Worm (Caenorhabditis elegans): Measurements from ENCODE around the gene tsp-21.

DNA sequence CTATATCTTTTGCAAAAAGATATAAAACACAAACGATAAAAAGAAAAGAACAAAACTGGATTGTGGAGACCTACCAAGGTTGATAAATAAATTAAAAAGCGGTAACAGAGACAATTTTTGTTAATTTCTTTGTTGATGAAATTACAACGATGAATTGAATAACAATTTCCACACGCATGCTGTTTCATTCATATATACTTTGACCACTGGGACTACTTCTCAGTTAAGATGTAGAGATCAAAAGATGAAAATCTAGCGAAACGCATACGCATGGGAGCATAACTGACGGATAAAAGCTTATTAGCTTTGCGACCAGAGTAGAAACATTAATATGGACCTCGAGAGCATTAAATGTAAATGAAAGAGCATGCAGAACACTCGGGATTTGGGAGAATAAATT is 23.9 kb downstream of the tsp-21 start:
- TF ChIP-seq unc-62 (GFP tag; optimal IDR thresholded peaks at IDR 0.05) = no peak
- no peak for TF ChIP-seq M03D4.4 (tag; optimal IDR thresholded peaks at IDR 0.05)
- no peak for TF ChIP-seq pha-4 (tag; optimal IDR thresholded peaks at IDR 0.05)
- no peak for TF ChIP-seq nhr-28 (tag; optimal IDR thresholded peaks at IDR 0.05)
- no peak for TF ChIP-seq lsy-2 (tag; optimal IDR thresholded peaks at IDR 0.05)
- TF ChIP-seq ceh-39 (tag; optimal IDR thresholded peaks at IDR 0.05) = no peak
- no peak for TF ChIP-seq nhr-76 (tag; optimal IDR thresholded peaks at IDR 0.05)
- TF ChIP-seq elt-3 (tag; optimal IDR thresholded peaks at IDR 0.05) = no peak
- TF ChIP-seq ztf-11 (tag; optimal IDR thresholded peaks at IDR 0.05) = no peak
- no peak for TF ChIP-seq unc-39 (tag; optimal IDR thresholded peaks at IDR 0.05)
- no peak for TF ChIP-seq nhr-12 (tag; optimal IDR thresholded peaks at IDR 0.05)
- no peak for TF ChIP-seq mls-2 (tag; optimal IDR thresholded peaks at IDR 0.05)
- no peak for TF ChIP-seq nhr-237 (tag; optimal IDR thresholded peaks at IDR 0.05)
